Worm (Caenorhabditis elegans) whole organism, L4/young adult: Measurements from ENCODE around the gene stg-1.

Experiments used
- W03F9.2 ChIP-seq: fragments of 150-350 bp; optimal IDR thresholded peaks from 2 replicates; lab custom pipeline; 2014; ENCODE audit warnings: missing biosample characterization, missing genetic modification characterization
- dao-5 ChIP-seq: sonication (generic microtip); optimal IDR thresholded peaks from 2 replicates; lab custom pipeline; 2016; ENCODE audit warnings: missing genotype, missing genetic modification characterization, moderate library complexity, missing compliant biosample characterization
- him-1 ChIP-seq: sonication (generic microtip); optimal IDR thresholded peaks from 2 replicates; lab custom pipeline; 2016; ENCODE audit warnings: missing genotype, missing genetic modification reagents, missing genetic modification characterization, missing compliant biosample characterization

ce11 chrII:10099072-10099471 lies 38.6 kb upstream of the stg-1 start:
- no peak for TF ChIP-seq him-1 (tag; lab: Kevin White, UChicago)
- no peak for TF ChIP-seq dao-5
- TF ChIP-seq W03F9.2: no peak
